Fruit fly (Drosophila melanogaster): ENCODE results near the gene CG33270.

DNA sequence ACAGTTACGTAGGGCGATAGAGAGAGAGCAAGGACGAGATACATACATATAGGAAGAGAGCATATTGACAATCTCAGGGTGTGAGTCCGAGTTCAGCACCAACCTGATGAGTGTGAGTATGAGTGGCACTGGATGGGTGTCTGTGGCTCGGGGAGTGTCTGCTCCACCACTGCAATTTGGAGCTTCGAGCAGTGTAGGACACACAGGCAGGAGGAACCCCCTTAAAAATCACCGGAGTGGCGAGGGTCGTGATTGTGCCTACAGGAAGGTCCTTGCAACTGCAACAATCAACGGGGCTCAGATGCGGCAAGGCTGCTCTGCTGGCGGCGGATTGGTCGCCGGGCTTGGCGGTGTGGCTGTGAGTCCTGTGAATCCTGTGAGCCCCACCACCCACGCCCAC is 13.4 kb upstream of the CG33270 start:
- TF ChIP-seq CTCF (optimal IDR thresholded peaks at IDR 0.05) (no peak), CG8478 (optimal IDR thresholded peaks at IDR 0.05) (no peak)
